Fruit fly (Drosophila melanogaster) whole organism, wandering third instar larva: ENCODE measurements around the gene CG11076.

Experiments used
- CG9705 ChIP-seq: fragments of 200-800 bp; sonication (Bioruptor generic); optimal IDR thresholded peaks from 2 replicates; lab custom pipeline; 2018; ENCODE audit warnings: missing biosample characterization, mild to moderate bottlenecking, missing genetic modification characterization
- CrebA ChIP-seq: fragments of 200-800 bp; sonication (Bioruptor generic); optimal IDR thresholded peaks from 2 replicates; lab custom pipeline; 2016; ENCODE audit warnings: missing biosample characterization, mild to moderate bottlenecking, missing genetic modification characterization, borderline replicate concordance
- Dfd ChIP-seq: fragments of >200 bp; optimal IDR thresholded peaks from 2 replicates; lab custom pipeline; 2017; ENCODE audit warnings: missing biosample characterization, missing genetic modification characterization
- HLH106 ChIP-seq: fragments of 200-800 bp; optimal IDR thresholded peaks from 3 replicates; lab custom pipeline; 2019; ENCODE audit warnings: missing biosample characterization, mild to moderate bottlenecking, missing genetic modification characterization, moderate library complexity
- Hnf4 ChIP-seq: fragments of 200-800 bp; sonication (Bioruptor generic); optimal IDR thresholded peaks from 2 replicates; lab custom pipeline; 2016; ENCODE audit warnings: missing biosample characterization, mild to moderate bottlenecking, missing genetic modification characterization
- Hr78 ChIP-seq: fragments of >200 bp; optimal IDR thresholded peaks from 2 replicates; lab custom pipeline; 2017; ENCODE audit warnings: missing biosample characterization, missing genetic modification characterization
- Jra ChIP-seq: sonication (Bioruptor generic); optimal IDR thresholded peaks from 2 replicates; lab custom pipeline; 2016; ENCODE audit warnings: missing biosample characterization, missing genetic modification characterization
- Myc ChIP-seq: fragments of >200 bp; optimal IDR thresholded peaks from 2 replicates; lab custom pipeline; 2017
- N ChIP-seq: fragments of >200 bp; optimal IDR thresholded peaks from 2 replicates; lab custom pipeline; 2018; ENCODE audit warnings: missing biosample characterization, missing external identifiers, missing genetic modification characterization
- OdsH ChIP-seq: fragments of 200-800 bp; sonication (Bioruptor generic); optimal IDR thresholded peaks from 2 replicates; lab custom pipeline; 2016; ENCODE audit warnings: missing biosample characterization, mild to moderate bottlenecking, missing genetic modification characterization
- br ChIP-seq: fragments of 200-800 bp; sonication (Bioruptor generic); optimal IDR thresholded peaks from 2 replicates; lab custom pipeline; 2016; ENCODE audit warnings: missing biosample characterization, missing genetic modification characterization
- brk ChIP-seq: fragments of 200-800 bp; sonication (Bioruptor generic); optimal IDR thresholded peaks from 2 replicates; lab custom pipeline; 2016; ENCODE audit warnings: missing biosample characterization, mild to moderate bottlenecking, missing genetic modification characterization
- dl ChIP-seq, 2 experiments: fragments of 175-275, 200-275 bp in 1 of 2; fragments of 200-275 bp in 1 of 2; sonication (Bioruptor generic); optimal IDR thresholded peaks; lab custom pipeline; 2018; ENCODE audit warnings: mild to moderate bottlenecking in 2 of 2, missing biosample characterization in 2 of 2, missing genetic modification characterization in 2 of 2, moderate library complexity in 2 of 2; ENCODE audit not compliant: partially characterized antibody in 2 of 2, insufficient read depth in 1 of 2
- dmrt93B ChIP-seq: fragments of 200-800 bp; sonication (Bioruptor generic); optimal IDR thresholded peaks from 2 replicates; lab custom pipeline; 2018; ENCODE audit warnings: missing biosample characterization, mild to moderate bottlenecking, missing genetic modification characterization
- dsf ChIP-seq: sonication (Bioruptor generic); optimal IDR thresholded peaks from 2 replicates; lab custom pipeline; 2016; ENCODE audit warnings: missing biosample characterization, missing genetic modification characterization, borderline replicate concordance
- ey ChIP-seq: fragments of 200-800 bp; sonication (Bioruptor generic); optimal IDR thresholded peaks from 2 replicates; lab custom pipeline; 2016; ENCODE audit warnings: missing biosample characterization, missing genetic modification characterization
- foxo ChIP-seq, 2 experiments: fragments of 200-800 bp; sonication (Bioruptor generic); optimal IDR thresholded peaks; 2 replicates in 1 of 2; 3 replicates in 1 of 2; lab custom pipeline; 2016 to 2017; ENCODE audit warnings: missing biosample characterization in 2 of 2, missing genetic modification characterization in 2 of 2
- fru ChIP-seq: fragments of 200-800 bp; sonication (Bioruptor generic); optimal IDR thresholded peaks from 3 replicates; lab custom pipeline; 2016; ENCODE audit warnings: missing biosample characterization, mild to moderate bottlenecking, missing genetic modification characterization
- h ChIP-seq: fragments of 200-800 bp; sonication (Bioruptor generic); optimal IDR thresholded peaks from 3 replicates; lab custom pipeline; 2016; ENCODE audit warnings: missing biosample characterization, mild to moderate bottlenecking, missing genetic modification characterization
- jim ChIP-seq: fragments of 175-275, 200-325 bp; sonication (Bioruptor generic); optimal IDR thresholded peaks from 2 replicates; lab custom pipeline; 2016; ENCODE audit warnings: missing biosample characterization, mild to moderate bottlenecking, missing genetic modification characterization
- lola ChIP-seq: fragments of >200 bp; optimal IDR thresholded peaks from 2 replicates; lab custom pipeline; 2017; ENCODE audit warnings: missing biosample characterization, missing genetic modification characterization
- psq ChIP-seq: fragments of 200-800 bp; sonication (Bioruptor generic); optimal IDR thresholded peaks from 3 replicates; lab custom pipeline; 2017; ENCODE audit warnings: missing biosample characterization, mild to moderate bottlenecking, missing genetic modification characterization, moderate library complexity
- rgr ChIP-seq: fragments of 200-800 bp; sonication (Bioruptor generic); optimal IDR thresholded peaks from 3 replicates; lab custom pipeline; 2016; ENCODE audit warnings: missing biosample characterization, mild to moderate bottlenecking, missing genetic modification characterization
- sage ChIP-seq: fragments of 200-800 bp; sonication (Bioruptor generic); optimal IDR thresholded peaks from 2 replicates; lab custom pipeline; 2016; ENCODE audit warnings: missing biosample characterization, mild to moderate bottlenecking, missing genetic modification characterization
- sv ChIP-seq: fragments of 200-800 bp; sonication (Bioruptor generic); optimal IDR thresholded peaks from 3 replicates; lab custom pipeline; 2016; ENCODE audit warnings: missing biosample characterization, missing genetic modification characterization
- tai ChIP-seq: sonication (Bioruptor generic); optimal IDR thresholded peaks from 2 replicates; lab custom pipeline; 2016; ENCODE audit warnings: missing biosample characterization, missing genetic modification characterization
- woc ChIP-seq: sonication (Bioruptor generic); optimal IDR thresholded peaks from 2 replicates; lab custom pipeline; 2016; ENCODE audit warnings: missing biosample characterization, mild to moderate bottlenecking, missing genetic modification characterization

Gene CG11076

DNA sequence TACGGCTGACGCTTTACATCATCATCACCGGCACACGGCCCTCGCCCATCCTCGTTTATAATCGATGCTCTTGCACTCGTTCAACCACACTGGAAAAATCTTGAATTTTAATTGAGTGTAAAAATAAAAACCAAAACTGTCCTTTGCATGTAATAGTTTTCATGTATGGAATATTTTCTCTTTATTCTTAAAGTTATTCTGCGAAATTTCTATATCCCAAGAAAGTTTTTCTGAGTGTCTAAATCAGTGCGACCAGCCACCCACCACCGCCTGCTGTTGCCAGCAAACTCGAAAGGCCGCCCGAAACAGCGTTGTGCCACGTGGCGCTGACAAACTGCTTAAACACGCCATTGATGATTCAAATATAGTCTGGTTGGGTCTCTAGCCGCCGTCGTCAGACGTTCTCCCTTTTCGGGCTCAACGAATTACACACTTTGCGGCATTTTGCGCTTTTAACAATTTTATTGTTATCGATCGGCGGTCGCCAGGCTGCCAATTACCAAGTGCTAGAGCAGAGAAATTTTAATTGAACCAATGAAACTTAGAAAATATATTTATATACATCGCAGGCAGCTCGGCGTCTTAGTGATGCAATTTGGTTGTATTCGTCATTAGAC, 48.7 kb downstream of the CG11076 start:
- TF ChIP-seq fru (GFP tag; lab: Kevin White, UChicago) (peak; percentile 62), foxo (GFP tag; optimal IDR thresholded peaks at IDR 0.05; lab: Kevin White, UChicago) (no peak), dl (GFP tag; optimal IDR thresholded peaks at IDR 0.05; lab: Kevin White, UChicago; ENCODE audit: insufficient read depth in 1 of 2, partially characterized antibody in 2 of 2) (no peak), lola (GFP tag; lab: Kevin White, UChicago) (no peak), h (peak; percentile 61), OdsH (GFP tag; lab: Kevin White, UChicago) (peak; percentile 54), Hnf4 (peak; percentile 8), sv (peak; percentile 53), Jra (GFP tag; lab: Kevin White, UChicago) (peak; percentile 4), woc (GFP tag; lab: Kevin White, UChicago) (peak; percentile 42), Hr78 (GFP tag; lab: Kevin White, UChicago) (no peak), rgr (GFP tag; lab: Kevin White, UChicago) (no peak), psq (GFP tag; lab: Kevin White, UChicago) (peak; percentile 28), ey (GFP tag; lab: Kevin White, UChicago) (peak; percentile 57), sage (GFP tag; lab: Kevin White, UChicago) (no peak), CrebA (GFP tag; lab: Kevin White, UChicago) (no peak), br (peak; percentile 50)
- TF ChIP-seq, all 38 proteins: peak for 10

DNA sequence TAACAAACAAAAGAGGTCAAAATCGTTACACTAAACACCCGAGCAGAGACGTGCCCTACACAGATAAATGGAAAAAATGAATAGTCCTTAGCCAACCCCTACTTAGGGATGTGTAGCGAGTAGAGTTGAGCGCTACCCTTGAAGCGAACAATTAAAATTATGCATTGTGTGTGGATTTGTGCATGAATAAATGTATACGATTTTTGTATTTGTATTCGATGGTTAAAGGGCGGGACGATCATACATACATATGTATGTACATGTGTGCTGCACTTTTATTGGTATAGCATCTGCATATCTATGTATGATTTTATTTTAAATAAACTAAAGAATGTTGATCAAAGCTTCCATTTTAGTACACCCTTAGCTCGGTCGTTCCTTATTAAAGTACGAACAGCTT, 50.4 kb downstream of the CG11076 start:
- TF ChIP-seq Dfd (GFP tag; lab: Kevin White, UChicago) = no peak
- no peak for TF ChIP-seq brk (GFP tag; lab: Kevin White, UChicago)
- TF ChIP-seq dmrt93B (GFP tag; lab: Kevin White, UChicago) = no peak

DNA sequence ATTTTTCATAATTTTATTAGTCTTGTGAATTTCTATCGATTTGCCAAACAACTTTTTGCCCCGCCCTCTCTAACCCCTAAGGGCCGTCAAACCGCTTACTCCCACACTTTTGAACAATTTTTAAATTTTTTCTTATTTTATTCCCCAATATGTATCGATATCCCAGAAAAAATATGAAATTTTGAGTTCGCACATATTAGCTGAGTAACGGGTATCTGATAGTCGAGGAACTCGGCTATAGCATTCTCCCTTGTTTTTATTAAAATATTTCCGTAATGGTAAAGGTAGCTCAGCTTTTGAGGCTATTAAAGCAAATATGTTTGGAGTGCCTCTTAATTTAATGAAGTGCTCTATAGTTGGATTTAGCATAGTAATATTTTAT, 51.1 kb downstream of the CG11076 start:
- TF ChIP-seq rgr (GFP tag; lab: Kevin White, UChicago) (no peak), CG9705 (GFP tag; lab: Kevin White, UChicago) (no peak), dl (GFP tag; optimal IDR thresholded peaks at IDR 0.05; lab: Kevin White, UChicago; ENCODE audit: insufficient read depth in 1 of 2, partially characterized antibody in 2 of 2) (no peak), lola (GFP tag; lab: Kevin White, UChicago) (no peak), Myc (lab: Kevin White, UChicago) (no peak), ey (GFP tag; lab: Kevin White, UChicago) (no peak), sv (no peak), HLH106 (tag; lab: Kevin White, UChicago) (no peak), tai (GFP tag; lab: Kevin White, UChicago) (no peak), dsf (GFP tag; lab: Kevin White, UChicago) (no peak), Dfd (GFP tag; lab: Kevin White, UChicago) (no peak), OdsH (GFP tag; lab: Kevin White, UChicago) (no peak), N (GFP tag; lab: Kevin White, UChicago) (no peak), CrebA (GFP tag; lab: Kevin White, UChicago) (no peak), jim (GFP tag; lab: Kevin White, UChicago) (no peak)
